Fruit fly (Drosophila melanogaster): ENCODE measurements around the gene GstD11.

Gene GstD11

dm6 chr3R:12369793-12370642 lies 13.1 kb upstream of the GstD11 start:
- TF ChIP-seq noc (tag; optimal IDR thresholded peaks at IDR 0.05): no peak

dm6 chr3R:12370643-12370995 lies 12.5 kb upstream of the GstD11 start:
- peak; percentile 42 for TF ChIP-seq noc (tag; optimal IDR thresholded peaks at IDR 0.05)

dm6 chr3R:12371671-12372070 lies 11.5 kb upstream of the GstD11 start, which contains the start of gene GstD2:
Gene GstD2 (plus strand): TSS chr3R:12371971.
- TF ChIP-seq noc (tag; optimal IDR thresholded peaks at IDR 0.05): no peak

- TF ChIP-seq noc (tag; optimal IDR thresholded peaks at IDR 0.05): no peak
Observed at dm6 chr3R:12372800-12373199, 10.3 kb upstream of the GstD11 start, which contains the start of gene GstD3. Gene GstD3 (plus strand): TSS chr3R:12373068.

dm6 chr3R:12373800-12374199 lies 9.3 kb upstream of the GstD11 start, which contains the start of gene GstD4:
Gene GstD4 (plus strand): TSS chr3R:12374100.
- TF ChIP-seq noc (tag; optimal IDR thresholded peaks at IDR 0.05): no peak

- TF ChIP-seq noc (tag; optimal IDR thresholded peaks at IDR 0.05): no peak
Observed at dm6 chr3R:12375258-12375783, 7.8 kb upstream of the GstD11 start, which contains the start of gene GstD5. Gene GstD5 (plus strand): TSS chr3R:12375733.

- no peak for TF ChIP-seq noc (tag; optimal IDR thresholded peaks at IDR 0.05)
Observed at dm6 chr3R:12376828-12377227, 6.3 kb upstream of the GstD11 start, which contains the start of gene GstD6. Gene GstD6 (plus strand): TSS chr3R:12377128.

dm6 chr3R:12378200-12378599 lies 4.9 kb upstream of the GstD11 start, which contains the start of gene GstD7:
Gene GstD7 (plus strand): TSS chr3R:12378500.
- no peak for TF ChIP-seq noc (tag; optimal IDR thresholded peaks at IDR 0.05)

dm6 chr3R:12379249-12379648 lies 3.9 kb upstream of the GstD11 start:
- TF ChIP-seq noc (tag; optimal IDR thresholded peaks at IDR 0.05): no peak

dm6 chr3R:12379708-12380107 lies 3.4 kb upstream of the GstD11 start, which contains the start of gene GstD8:
Gene GstD8 (plus strand): TSS chr3R:12380008.
- TF ChIP-seq noc (tag; optimal IDR thresholded peaks at IDR 0.05): no peak

dm6 chr3R:12381130-12381700 lies 1.9 kb upstream of the GstD11 start:
- no peak for TF ChIP-seq noc (tag; optimal IDR thresholded peaks at IDR 0.05)

- no peak for TF ChIP-seq noc (tag; optimal IDR thresholded peaks at IDR 0.05)
Observed at dm6 chr3R:12382563-12382962, 573 bp upstream of the GstD11 start, which contains the start of gene CG10035. Gene CG10035 (minus strand): TSS chr3R:12382691.

dm6 chr3R:12383784-12384183 lies 648 bp downstream of the GstD11 start:
- no peak for TF ChIP-seq noc (tag; optimal IDR thresholded peaks at IDR 0.05)

- TF ChIP-seq noc (tag; optimal IDR thresholded peaks at IDR 0.05): no peak
Observed at dm6 chr3R:12384274-12384673, 1.1 kb downstream of the GstD11 start.

dm6 chr3R:12385949-12386348 lies 2.8 kb downstream of the GstD11 start, which contains the start of gene Sol1:
Gene Sol1 (plus strand): TSS chr3R:12386249.
- TF ChIP-seq noc (tag; optimal IDR thresholded peaks at IDR 0.05): no peak

- TF ChIP-seq noc (tag; optimal IDR thresholded peaks at IDR 0.05): no peak
Observed at dm6 chr3R:12386965-12387364, 3.8 kb downstream of the GstD11 start, which contains the start of gene CG33098. Gene CG33098 (plus strand): TSS chr3R:12387188.

Data from whole organism, larva.